Worm (Caenorhabditis elegans): ENCODE measurements around the gene snn-1.

DNA sequence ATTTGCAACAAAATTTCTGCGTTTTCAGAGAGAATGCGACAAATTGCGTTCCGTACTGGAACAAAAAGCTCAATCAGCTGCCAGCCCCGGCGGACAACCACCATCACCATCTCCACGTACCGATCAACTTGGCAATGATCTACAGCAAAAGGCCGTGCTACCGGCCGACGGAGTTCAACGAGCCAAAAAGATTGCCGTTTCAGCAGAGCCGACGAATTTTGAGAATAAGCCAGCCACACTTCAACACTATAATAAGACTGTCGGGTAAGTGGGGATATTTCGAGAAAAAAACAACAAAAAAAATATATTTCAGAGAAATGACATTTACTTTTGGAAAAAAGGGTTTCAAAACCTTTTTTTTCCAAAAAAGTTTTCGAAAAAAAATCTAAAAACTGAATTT lies 47.7 kb upstream of the snn-1 start:
- TF ChIP-seq klf-2 (GFP tag; conservative IDR thresholded peaks at IDR 0.05) (no peak), tab-1 (GFP tag; IDR thresholded peaks at IDR 0.05) (no peak), ztf-23 (GFP tag; IDR thresholded peaks at IDR 0.05) (no peak), T22C8.4 (GFP tag; IDR thresholded peaks at IDR 0.05) (no peak), ztf-29 (GFP tag; IDR thresholded peaks at IDR 0.05) (no peak)

All from whole organism, midembryonic.